Fruit fly (Drosophila melanogaster) whole organism, prepupa: ENCODE measurements around the gene rtv.

Experiments
- CG11294 ChIP-seq: fragments of 200-800 bp; sonication (Bioruptor generic); IDR thresholded peaks from 2 replicates; pipeline ENCODE4 v1.3.6; 2022; ENCODE audit warnings: missing biosample characterization, missing genetic modification characterization
- CG11762 ChIP-seq: fragments of 200-800 bp; sonication (Bioruptor generic); optimal IDR thresholded peaks from 3 replicates; lab custom pipeline; 2016; ENCODE audit warnings: missing biosample characterization, missing genetic modification characterization; ENCODE audit not compliant: insufficient read depth
- CG11902 ChIP-seq: fragments of 200-800 bp; sonication (Bioruptor generic); optimal IDR thresholded peaks from 3 replicates; lab custom pipeline; 2016; ENCODE audit warnings: missing biosample characterization, missing genetic modification characterization
- CG15336 ChIP-seq: fragments of 200-800 bp; sonication (Bioruptor generic); IDR thresholded peaks from 2 replicates; pipeline ENCODE4 v1.3.6; 2022; ENCODE audit warnings: missing biosample characterization, missing genetic modification characterization
- CG1621 ChIP-seq: fragments of 200-800 bp; sonication (Bioruptor generic); optimal IDR thresholded peaks from 3 replicates; lab custom pipeline; 2018; ENCODE audit warnings: missing biosample characterization, mild to moderate bottlenecking, missing genetic modification characterization
- CG16779 ChIP-seq: fragments of 200-800 bp; sonication (Bioruptor generic); optimal IDR thresholded peaks from 3 replicates; lab custom pipeline; 2017; ENCODE audit warnings: missing biosample characterization, mild to moderate bottlenecking, missing genetic modification characterization
- CG3032 ChIP-seq: fragments of 200-800 bp; optimal IDR thresholded peaks from 2 replicates; lab custom pipeline; 2019; ENCODE audit warnings: missing biosample characterization, mild to moderate bottlenecking, missing genetic modification characterization, moderate library complexity
- CG31627 ChIP-seq: fragments of 200-800 bp; sonication (Bioruptor generic); optimal IDR thresholded peaks from 3 replicates; lab custom pipeline; 2016; ENCODE audit warnings: missing biosample characterization, missing genetic modification characterization
- CG32006 ChIP-seq: fragments of 200-800 bp; sonication (Bioruptor generic); optimal IDR thresholded peaks from 3 replicates; lab custom pipeline; 2017; ENCODE audit warnings: missing biosample characterization, mild to moderate bottlenecking, missing genetic modification characterization
- CG34406 ChIP-seq: fragments of 200-800 bp; sonication (Bioruptor generic); optimal IDR thresholded peaks from 3 replicates; lab custom pipeline; 2016; ENCODE audit warnings: missing biosample characterization, missing genetic modification characterization
- CG3919 ChIP-seq: fragments of 200-800 bp; sonication (Bioruptor generic); optimal IDR thresholded peaks from 3 replicates; lab custom pipeline; 2016; ENCODE audit warnings: missing biosample characterization, missing genetic modification characterization
- CG4318 ChIP-seq: fragments of 200-800 bp; sonication (Bioruptor generic); optimal IDR thresholded peaks from 3 replicates; lab custom pipeline; 2017; ENCODE audit warnings: missing biosample characterization, mild to moderate bottlenecking, missing genetic modification characterization
- CG6163 ChIP-seq: fragments of 200-800 bp; sonication (Bioruptor generic); IDR thresholded peaks from 3 replicates; pipeline ENCODE4 v1.3.6; 2022; ENCODE audit warnings: missing biosample characterization, missing genetic modification characterization
- CG6276 ChIP-seq: fragments of 200-800 bp; sonication (Bioruptor generic); optimal IDR thresholded peaks from 2 replicates; lab custom pipeline; 2017; ENCODE audit warnings: missing biosample characterization, mild to moderate bottlenecking, missing genetic modification characterization
- CG6792 ChIP-seq: fragments of 200-800 bp; sonication (Bioruptor generic); optimal IDR thresholded peaks from 3 replicates; lab custom pipeline; 2016; ENCODE audit warnings: missing biosample characterization, missing genetic modification characterization
- CG6808 ChIP-seq: fragments of 200-800 bp; sonication (Bioruptor generic); optimal IDR thresholded peaks from 3 replicates; lab custom pipeline; 2017; ENCODE audit warnings: missing biosample characterization, missing genetic modification characterization, mild to moderate bottlenecking, moderate library complexity, missing genetic modification reagents
- CG6854 ChIP-seq: fragments of 200-800 bp; sonication (Bioruptor generic); optimal IDR thresholded peaks from 2 replicates; lab custom pipeline; 2017; ENCODE audit warnings: missing biosample characterization, mild to moderate bottlenecking, missing genetic modification characterization
- CG7368 ChIP-seq: fragments of 200-800 bp; sonication (Bioruptor generic); optimal IDR thresholded peaks from 3 replicates; lab custom pipeline; 2016; ENCODE audit warnings: missing biosample characterization, missing genetic modification characterization
- CG8119 ChIP-seq: fragments of 200-800 bp; sonication (Bioruptor generic); IDR thresholded peaks from 3 replicates; pipeline ENCODE4 v1.3.6; 2022; ENCODE audit warnings: missing biosample characterization, missing genetic modification characterization
- CG8319 ChIP-seq: fragments of 200-800 bp; sonication (Bioruptor generic); optimal IDR thresholded peaks from 3 replicates; lab custom pipeline; 2016; ENCODE audit warnings: missing biosample characterization, missing genetic modification characterization
- CG8632 ChIP-seq: fragments of 200-800 bp; sonication (Bioruptor generic); optimal IDR thresholded peaks from 3 replicates; lab custom pipeline; 2016; ENCODE audit warnings: missing biosample characterization, missing genetic modification characterization
- Eip75B ChIP-seq: fragments of 200-800 bp; sonication (Bioruptor generic); optimal IDR thresholded peaks from 3 replicates; lab custom pipeline; 2016; ENCODE audit warnings: missing biosample characterization, missing genetic modification characterization
- Eip78C ChIP-seq: fragments of 200-800 bp; sonication (Bioruptor generic); peaks from one replicate; lab custom pipeline; 2016; ENCODE audit warnings: missing biosample characterization, missing genetic modification characterization
- Eip93F ChIP-seq: fragments of 200-800 bp; sonication (Bioruptor generic); optimal IDR thresholded peaks from 2 replicates; lab custom pipeline; 2016; ENCODE audit warnings: missing biosample characterization, mild to moderate bottlenecking, missing genetic modification characterization
- Ets96B ChIP-seq: fragments of 200-800 bp; optimal IDR thresholded peaks from 2 replicates; lab custom pipeline; 2019; ENCODE audit warnings: missing biosample characterization, mild to moderate bottlenecking, missing genetic modification characterization, moderate library complexity
- Hr38 ChIP-seq: sonication (Bioruptor generic); optimal IDR thresholded peaks from 2 replicates; lab custom pipeline; 2016; ENCODE audit warnings: missing biosample characterization, missing genetic modification characterization
- Hr39 ChIP-seq: fragments of 200-800 bp; sonication (Bioruptor generic); optimal IDR thresholded peaks from 2 replicates; lab custom pipeline; 2016; ENCODE audit warnings: missing biosample characterization, missing genetic modification characterization
- Hr4 ChIP-seq: fragments of 200-800 bp; sonication (Bioruptor generic); optimal IDR thresholded peaks from 3 replicates; lab custom pipeline; 2016; ENCODE audit warnings: missing biosample characterization, missing genetic modification characterization
- Lpt ChIP-seq: fragments of 200-800 bp; sonication (Bioruptor generic); optimal IDR thresholded peaks from 3 replicates; lab custom pipeline; 2016; ENCODE audit warnings: missing biosample characterization, missing genetic modification characterization
- OdsH ChIP-seq: fragments of 200-800 bp; sonication (Bioruptor generic); optimal IDR thresholded peaks from 3 replicates; lab custom pipeline; 2016; ENCODE audit warnings: missing biosample characterization, missing genetic modification characterization
- Smox ChIP-seq: fragments of 200-800 bp; sonication (Bioruptor generic); optimal IDR thresholded peaks from 3 replicates; lab custom pipeline; 2016; ENCODE audit warnings: missing biosample characterization, missing genetic modification characterization
- Sox102F ChIP-seq: fragments of 200-800 bp; sonication (Bioruptor generic); optimal IDR thresholded peaks from 2 replicates; lab custom pipeline; 2016; ENCODE audit warnings: missing biosample characterization, mild to moderate bottlenecking, missing genetic modification characterization
- Sox14 ChIP-seq: fragments of 200-800 bp; sonication (Bioruptor generic); optimal IDR thresholded peaks from 3 replicates; lab custom pipeline; 2016; ENCODE audit warnings: missing biosample characterization, missing genetic modification characterization
- Sox15 ChIP-seq: fragments of 200-800 bp; sonication (Bioruptor generic); optimal IDR thresholded peaks from 3 replicates; lab custom pipeline; 2016; ENCODE audit warnings: missing biosample characterization, missing genetic modification characterization
- acj6 ChIP-seq: fragments of 200-800 bp; sonication (Bioruptor generic); optimal IDR thresholded peaks from 3 replicates; lab custom pipeline; 2016; ENCODE audit warnings: missing biosample characterization, missing genetic modification characterization
- cyc ChIP-seq: fragments of 200-800 bp; sonication (Bioruptor generic); optimal IDR thresholded peaks from 3 replicates; lab custom pipeline; 2016; ENCODE audit warnings: missing biosample characterization, missing genetic modification characterization
- dac ChIP-seq: fragments of 200-800 bp; sonication (Bioruptor generic); optimal IDR thresholded peaks from 2 replicates; lab custom pipeline; 2017; ENCODE audit warnings: missing biosample characterization, mild to moderate bottlenecking, missing genetic modification characterization
- dsx ChIP-seq: fragments of 200-800 bp; optimal IDR thresholded peaks from 3 replicates; lab custom pipeline; 2019; ENCODE audit warnings: missing biosample characterization, mild to moderate bottlenecking, missing genetic modification characterization, moderate library complexity; ENCODE audit not compliant: poor library complexity, severe bottlenecking
- eg ChIP-seq: fragments of 200-800 bp; sonication (Bioruptor generic); IDR thresholded peaks from 3 replicates; pipeline ENCODE4 v1.3.6; 2022; ENCODE audit warnings: missing biosample characterization, missing genetic modification characterization
- esn ChIP-seq: fragments of 200-800 bp; sonication (Bioruptor generic); optimal IDR thresholded peaks from 2 replicates; lab custom pipeline; 2016; ENCODE audit warnings: missing biosample characterization, mild to moderate bottlenecking, missing genetic modification characterization, moderate library complexity
- fd59A ChIP-seq: fragments of 200-800 bp; sonication (Bioruptor generic); optimal IDR thresholded peaks from 2 replicates; lab custom pipeline; 2017; ENCODE audit warnings: missing biosample characterization, mild to moderate bottlenecking, missing genetic modification characterization, missing genetic modification reagents
- fd85E ChIP-seq: fragments of 200-800 bp; sonication (Bioruptor generic); optimal IDR thresholded peaks from 3 replicates; lab custom pipeline; 2016; ENCODE audit warnings: missing biosample characterization, missing genetic modification characterization
- fkh ChIP-seq: fragments of 200-800 bp; sonication (Bioruptor generic); optimal IDR thresholded peaks from 3 replicates; lab custom pipeline; 2017; ENCODE audit warnings: missing biosample characterization, mild to moderate bottlenecking, missing genetic modification characterization, moderate library complexity
- lz ChIP-seq: fragments of 200-800 bp; sonication (Bioruptor generic); optimal IDR thresholded peaks from 3 replicates; lab custom pipeline; 2016; ENCODE audit warnings: missing biosample characterization, missing genetic modification characterization
- net ChIP-seq: fragments of 200-800 bp; sonication (Bioruptor generic); optimal IDR thresholded peaks from 3 replicates; lab custom pipeline; 2016; ENCODE audit warnings: missing biosample characterization, missing genetic modification characterization
- pdm3 ChIP-seq: fragments of 200-800 bp; sonication (Bioruptor generic); optimal IDR thresholded peaks from 3 replicates; lab custom pipeline; 2016; ENCODE audit warnings: missing biosample characterization, missing genetic modification characterization
- salr ChIP-seq, 2 experiments: fragments of 200-800 bp; sonication (Bioruptor generic); optimal IDR thresholded peaks; 3 replicates each; lab custom pipeline; 2016 to 2018; ENCODE audit warnings: missing biosample characterization in 2 of 2, missing genetic modification characterization in 2 of 2, mild to moderate bottlenecking in 1 of 2
- spab ChIP-seq: fragments of 200-800 bp; sonication (Bioruptor generic); optimal IDR thresholded peaks from 2 replicates; lab custom pipeline; 2017; ENCODE audit warnings: missing biosample characterization, mild to moderate bottlenecking, missing genetic modification characterization, missing genetic modification reagents
- ss ChIP-seq, 2 experiments: fragments of 200-800 bp; sonication (Bioruptor generic); optimal IDR thresholded peaks; 2 replicates in 1 of 2; 3 replicates in 1 of 2; lab custom pipeline; 2017 to 2018; ENCODE audit warnings: mild to moderate bottlenecking in 2 of 2, missing biosample characterization in 2 of 2, missing genetic modification characterization in 2 of 2, moderate library complexity in 1 of 2
- svp ChIP-seq: fragments of 200-800 bp; sonication (Bioruptor generic); peaks from one replicate; lab custom pipeline; 2016; ENCODE audit warnings: missing biosample characterization, missing genetic modification characterization
- topi ChIP-seq: fragments of 200-800 bp; sonication (Bioruptor generic); optimal IDR thresholded peaks from 3 replicates; lab custom pipeline; 2016; ENCODE audit warnings: missing biosample characterization, missing genetic modification characterization
- vri ChIP-seq: fragments of 200-800 bp; sonication (Bioruptor generic); optimal IDR thresholded peaks from 3 replicates; lab custom pipeline; 2016; ENCODE audit warnings: missing biosample characterization, mild to moderate bottlenecking, missing genetic modification characterization

Gene rtv

DNA sequence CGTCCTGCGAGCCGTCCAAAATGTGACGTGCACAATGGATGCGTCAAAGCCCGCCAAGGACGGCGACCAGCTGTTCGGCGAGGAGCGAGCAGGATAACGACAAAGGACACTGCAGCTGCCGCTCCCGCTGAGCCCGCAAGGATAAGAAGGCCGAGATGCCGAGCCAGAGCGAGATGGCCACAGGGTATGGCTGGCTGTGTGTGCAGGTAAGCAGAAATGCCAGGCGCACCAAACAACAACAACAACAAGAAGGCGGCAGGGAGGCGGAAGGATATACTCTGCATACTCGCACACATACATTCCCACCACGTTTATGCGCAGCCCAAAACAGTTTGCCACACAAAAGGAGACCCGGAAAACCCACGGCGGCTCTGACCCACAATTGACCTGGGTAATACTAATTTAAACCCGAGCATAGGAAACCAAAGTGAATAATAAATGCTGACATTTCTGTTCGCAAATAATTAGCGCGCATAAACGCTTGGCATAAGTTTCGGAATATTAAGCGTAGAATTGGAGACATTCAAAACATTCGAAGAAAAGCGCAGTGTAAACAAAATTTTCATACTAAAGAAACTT is 7.1 kb downstream of the rtv start:
- TF ChIP-seq Sox14 (GFP tag; lab: Kevin White, UChicago) (peak; percentile 7), fd59A (GFP tag; lab: Kevin White, UChicago) (no peak), fkh (GFP tag; lab: Kevin White, UChicago) (no peak), salr (GFP tag; optimal IDR thresholded peaks at IDR 0.05; lab: Kevin White, UChicago) (no peak), spab (GFP tag; lab: Kevin White, UChicago) (no peak), Eip75B (GFP tag; lab: Kevin White, UChicago) (peak; percentile 1), CG1621 (no peak), ss (GFP tag; optimal IDR thresholded peaks at IDR 0.05; lab: Kevin White, UChicago) (peak in 1 of 2 experiments; percentile 61), CG7368 (GFP tag; lab: Kevin White, UChicago) (peak; percentile 30), Hr38 (no peak), eg (GFP tag; lab: Robert Waterston, UW) (peak; percentile 76), Hr39 (GFP tag; lab: Kevin White, UChicago) (peak; percentile 20), OdsH (GFP tag; lab: Kevin White, UChicago) (peak; percentile 7), CG8119 (GFP tag; lab: Robert Waterston, UW) (peak; percentile 33; the same call in 1 of the 3 replicates), Eip93F (GFP tag; lab: Kevin White, UChicago) (no peak), net (GFP tag; lab: Kevin White, UChicago) (no peak), fd85E (GFP tag; lab: Kevin White, UChicago) (no peak), esn (GFP tag; lab: Kevin White, UChicago) (peak; percentile 27), cyc (GFP tag; lab: Kevin White, UChicago) (peak; percentile 1), CG6808 (GFP tag; lab: Kevin White, UChicago) (no peak), vri (GFP tag; lab: Kevin White, UChicago) (no peak), svp (GFP tag; lab: Kevin White, UChicago) (peak; percentile 76), CG11294 (GFP tag; lab: Robert Waterston, UW) (no peak), lz (GFP tag; lab: Kevin White, UChicago) (peak; percentile 15), CG3919 (GFP tag; lab: Kevin White, UChicago) (peak; percentile 37), acj6 (GFP tag; lab: Kevin White, UChicago) (peak; percentile 50), Sox15 (GFP tag; lab: Kevin White, UChicago) (no peak), CG8632 (GFP tag; lab: Kevin White, UChicago) (no peak), CG32006 (peak; percentile 30), CG6163 (peak; percentile 77), CG16779 (tag; lab: Kevin White, UChicago) (no peak), dac (GFP tag; lab: Kevin White, UChicago) (no peak), dsx (GFP tag; lab: Kevin White, UChicago) (peak; percentile 44), Sox102F (GFP tag; lab: Kevin White, UChicago) (peak; percentile 20), CG31627 (GFP tag; lab: Kevin White, UChicago) (peak; percentile 30), CG6276 (GFP tag; lab: Kevin White, UChicago) (no peak), CG15336 (0 out of 2 replicates have a peak, but pooled peaks have one; percentile 14), pdm3 (GFP tag; lab: Kevin White, UChicago) (peak; percentile 37), CG11902 (GFP tag; lab: Kevin White, UChicago) (no peak), CG6854 (GFP tag; lab: Kevin White, UChicago) (no peak), Eip78C (GFP tag; lab: Kevin White, UChicago) (peak; percentile 62), Hr4 (GFP tag; lab: Kevin White, UChicago) (peak; percentile 25), CG34406 (GFP tag; lab: Kevin White, UChicago) (peak; percentile 6), Lpt (GFP tag; lab: Kevin White, UChicago) (no peak), Ets96B (tag; lab: Kevin White, UChicago) (peak; percentile 38), Smox (GFP tag; lab: Kevin White, UChicago) (peak; percentile 8), CG6792 (GFP tag; lab: Kevin White, UChicago) (no peak), CG11762 (GFP tag; lab: Kevin White, UChicago) (no peak), CG8319 (GFP tag; lab: Kevin White, UChicago) (no peak), CG3032 (tag; lab: Kevin White, UChicago) (peak; percentile 29), CG4318 (GFP tag; lab: Kevin White, UChicago) (no peak), topi (peak; percentile 51)
